Worm (Caenorhabditis elegans) whole organism, L4 larva: Measurements from ENCODE around the gene sur-5.

ENCODE experiments used
- D1046.2 ChIP-seq: fragments of 200-800 bp; sonication (Bioruptor generic); IDR thresholded peaks from 2 replicates; pipeline ENCODE4 v1.3.6; 2022; ENCODE audit warnings: missing genetic modification characterization, missing compliant biosample characterization
- F37D6.2 ChIP-seq: sonication (generic microtip); optimal IDR thresholded peaks from 2 replicates; lab custom pipeline; 2016; ENCODE audit warnings: mild to moderate bottlenecking, missing genetic modification characterization, missing compliant biosample characterization
- F44E2.7 ChIP-seq: fragments of 200-800 bp; sonication (Bioruptor generic); IDR thresholded peaks from 2 replicates; pipeline ENCODE4 v2.1.2; 2022; ENCODE audit warnings: missing genetic modification characterization, missing compliant biosample characterization
- F49E8.2 ChIP-seq: sonication (generic microtip); optimal IDR thresholded peaks from 2 replicates; lab custom pipeline; 2016; ENCODE audit warnings: missing compliant biosample characterization, mild to moderate bottlenecking, missing genetic modification characterization, borderline replicate concordance
- R02D3.7 ChIP-seq: fragments of 150-350 bp; sonication (generic microtip); optimal IDR thresholded peaks from 3 replicates; lab custom pipeline; 2014; ENCODE audit warnings: missing biosample characterization, missing genetic modification characterization
- T26A8.4 ChIP-seq: fragments of 200-800 bp; sonication (Bioruptor generic); IDR thresholded peaks from 2 replicates; pipeline ENCODE4 v1.3.6; 2022; ENCODE audit warnings: missing genetic modification characterization, missing compliant biosample characterization
- Y5F2A.4 ChIP-seq: fragments of 200-800 bp; sonication (Bioruptor generic); optimal IDR thresholded peaks from 2 replicates; lab custom pipeline; 2018; ENCODE audit warnings: mild to moderate bottlenecking, missing genetic modification characterization, missing compliant biosample characterization
- ZK337.2 ChIP-seq: fragments of 200-800 bp; sonication (Bioruptor generic); IDR thresholded peaks from 2 replicates; pipeline ENCODE4 v1.3.6; 2022; ENCODE audit warnings: missing genetic modification reagents, missing genetic modification characterization, missing compliant biosample characterization
- ZK546.5 ChIP-seq, 2 experiments: sonication (generic microtip); optimal IDR thresholded peaks; 2 replicates each; lab custom pipeline; 2017; ENCODE audit warnings: missing biosample characterization in 2 of 2, missing genetic modification characterization in 2 of 2
- aly-2 ChIP-seq: sonication (generic microtip); optimal IDR thresholded peaks from 2 replicates; lab custom pipeline; 2018; ENCODE audit warnings: missing biosample characterization, missing genetic modification characterization
- ceh-20 ChIP-seq: fragments of 200-800 bp; sonication (Bioruptor generic); IDR thresholded peaks from 2 replicates; pipeline ENCODE4 v1.3.6; 2022; ENCODE audit warnings: missing genetic modification reagents, missing genetic modification characterization, missing compliant biosample characterization
- ceh-82 ChIP-seq: sonication (generic microtip); optimal IDR thresholded peaks from 2 replicates; lab custom pipeline; 2017; ENCODE audit warnings: missing biosample characterization, missing genetic modification characterization
- ces-1 ChIP-seq: fragments of 150-350 bp; sonication (generic microtip); optimal IDR thresholded peaks from 4 replicates; lab custom pipeline; 2014; ENCODE audit warnings: missing biosample characterization, missing genetic modification reagents, missing genetic modification characterization
- daf-16 ChIP-seq, 3 experiments: sonication (generic microtip); optimal IDR thresholded peaks; 2 replicates each; lab custom pipeline; 2016 to 2017; ENCODE audit warnings: missing genetic modification characterization in 3 of 3, missing genetic modification reagents in 3 of 3, mild to moderate bottlenecking in 2 of 3, missing compliant biosample characterization in 2 of 3, missing biosample characterization in 1 of 3, moderate library complexity in 1 of 3
- daf-19 ChIP-seq: fragments of 200-800 bp; sonication (Bioruptor generic); conservative IDR thresholded peaks from 2 replicates; pipeline ENCODE4 v1.3.6; 2022; ENCODE audit warnings: missing genetic modification characterization, missing compliant biosample characterization
- dmd-6 ChIP-seq: fragments of 200-800 bp; sonication (Bioruptor generic); IDR thresholded peaks from 2 replicates; pipeline ENCODE4 v1.3.6; 2022; ENCODE audit warnings: missing genetic modification reagents, missing genetic modification characterization, missing compliant biosample characterization
- dpl-1 ChIP-seq: fragments of 150-350 bp; optimal IDR thresholded peaks from 2 replicates; lab custom pipeline; 2014; ENCODE audit warnings: missing biosample characterization, missing genetic modification reagents, missing genetic modification characterization
- egl-43 ChIP-seq: fragments of 200-800 bp; sonication (Bioruptor generic); IDR thresholded peaks from 2 replicates; pipeline ENCODE4 v1.3.6; 2022; ENCODE audit warnings: missing genetic modification reagents, missing genetic modification characterization, missing compliant biosample characterization
- fos-1 ChIP-seq: fragments of 150-350 bp; optimal IDR thresholded peaks from 2 replicates; lab custom pipeline; 2014; ENCODE audit warnings: missing biosample characterization, missing genetic modification characterization
- gei-8 ChIP-seq: fragments of 200-800 bp; sonication (Bioruptor generic); optimal IDR thresholded peaks from 2 replicates; lab custom pipeline; 2018; ENCODE audit warnings: mild to moderate bottlenecking, missing genetic modification characterization, missing compliant biosample characterization
- hif-1 ChIP-seq, 2 experiments: sonication (generic microtip); optimal IDR thresholded peaks; 2 replicates each; lab custom pipeline; 2016 to 2017; ENCODE audit warnings: missing compliant biosample characterization in 2 of 2, missing genetic modification characterization in 2 of 2, missing genetic modification reagents in 2 of 2, missing genotype in 2 of 2, mild to moderate bottlenecking in 1 of 2
- hlh-11 ChIP-seq: fragments of 200-800 bp; sonication (Bioruptor generic); optimal IDR thresholded peaks from 2 replicates; lab custom pipeline; 2018; ENCODE audit warnings: mild to moderate bottlenecking, missing genetic modification characterization, missing compliant biosample characterization
- hlh-30 ChIP-seq: sonication (generic microtip); optimal IDR thresholded peaks from 2 replicates; lab custom pipeline; 2017; ENCODE audit warnings: antibody characterized with exemption, mild to moderate bottlenecking, missing genetic modification characterization, missing compliant biosample characterization; ENCODE audit not compliant: insufficient read depth
- hmg-1.1 ChIP-seq: fragments of 200-800 bp; sonication (Bioruptor generic); IDR thresholded peaks from 2 replicates; pipeline ENCODE4 v1.3.6; 2022; ENCODE audit warnings: missing genetic modification reagents, missing genetic modification characterization, missing compliant biosample characterization
- jun-1 ChIP-seq: fragments of 150-350 bp; optimal IDR thresholded peaks from 2 replicates; lab custom pipeline; 2014; ENCODE audit warnings: missing biosample characterization, missing genetic modification reagents, missing genetic modification characterization
- lim-7 ChIP-seq: fragments of 200-800 bp; sonication (Bioruptor generic); IDR thresholded peaks from 2 replicates; pipeline ENCODE4 v1.3.6; 2022; ENCODE audit warnings: missing genetic modification characterization, missing compliant biosample characterization
- lin-1 ChIP-seq: fragments of 200-800 bp; sonication (Bioruptor generic); IDR thresholded peaks from 2 replicates; pipeline ENCODE4 v1.3.6; 2022; ENCODE audit warnings: missing genetic modification reagents, missing genetic modification characterization, missing compliant biosample characterization
- lin-13 ChIP-seq: fragments of 150-350 bp; optimal IDR thresholded peaks from 2 replicates; lab custom pipeline; 2014; ENCODE audit warnings: missing biosample characterization, missing genetic modification reagents, missing genetic modification characterization
- lin-38 ChIP-seq: fragments of 200-800 bp; sonication (Bioruptor generic); IDR thresholded peaks from 2 replicates; pipeline ENCODE4 v1.3.6; 2022; ENCODE audit warnings: missing genetic modification reagents, missing genetic modification characterization, missing compliant biosample characterization
- lin-39 ChIP-seq: fragments of 150-350 bp; optimal IDR thresholded peaks from 2 replicates; lab custom pipeline; 2014; ENCODE audit warnings: missing biosample characterization, missing genetic modification reagents, missing genetic modification characterization
- lir-3 ChIP-seq: sonication (generic microtip); optimal IDR thresholded peaks from 2 replicates; lab custom pipeline; 2016; ENCODE audit warnings: mild to moderate bottlenecking, missing genetic modification characterization, missing compliant biosample characterization
- lsy-2 ChIP-seq, 2 experiments: fragments of 150-350 bp in 1 of 2; sonication (generic microtip) in 1 of 2; optimal IDR thresholded peaks; 2 replicates each; lab custom pipeline; 2014 to 2017; ENCODE audit warnings: missing biosample characterization in 2 of 2, missing genetic modification characterization in 2 of 2
- mdl-1 ChIP-seq, 2 experiments: fragments of 150-350 bp in 1 of 2; sonication (generic microtip) in 1 of 2; optimal IDR thresholded peaks; 2 replicates each; lab custom pipeline; 2014 to 2017; ENCODE audit warnings: missing biosample characterization in 2 of 2, missing genetic modification characterization in 2 of 2
- mxl-3 ChIP-seq: fragments of 200-800 bp; sonication (Bioruptor generic); optimal IDR thresholded peaks from 2 replicates; lab custom pipeline; 2018; ENCODE audit warnings: mild to moderate bottlenecking, missing genetic modification characterization, missing compliant biosample characterization
- nhr-10 ChIP-seq: fragments of 150-350 bp; optimal IDR thresholded peaks from 2 replicates; lab custom pipeline; 2014; ENCODE audit warnings: missing biosample characterization, missing genetic modification characterization
- nhr-102 ChIP-seq: sonication (generic microtip); optimal IDR thresholded peaks from 2 replicates; lab custom pipeline; 2016; ENCODE audit warnings: mild to moderate bottlenecking, missing genetic modification characterization, moderate library complexity, missing compliant biosample characterization
- nhr-237 ChIP-seq: sonication (generic microtip); optimal IDR thresholded peaks from 2 replicates; lab custom pipeline; 2017; ENCODE audit warnings: missing biosample characterization, missing genetic modification characterization
- nhr-25 ChIP-seq: sonication (generic microtip); optimal IDR thresholded peaks from 2 replicates; lab custom pipeline; 2017; ENCODE audit warnings: missing genetic modification characterization, mild to moderate bottlenecking, missing compliant biosample characterization, antibody characterized with exemption, moderate library complexity, borderline replicate concordance; ENCODE audit not compliant: insufficient read depth
- pha-4 ChIP-seq, 2 experiments: fragments of 150-350 bp in 1 of 2; fragments of 200-800 bp in 1 of 2; sonication (Bioruptor generic) in 1 of 2; IDR thresholded peaks in 1 of 2; optimal IDR thresholded peaks in 1 of 2; 2 replicates each; pipeline versions ENCODE4 v1.3.6 to Lab custom; 2014 to 2022; ENCODE audit warnings: missing genetic modification characterization in 2 of 2, missing genetic modification reagents in 2 of 2, missing biosample characterization in 1 of 2, missing compliant biosample characterization in 1 of 2
- pqm-1 ChIP-seq: sonication (generic microtip); optimal IDR thresholded peaks from 2 replicates; lab custom pipeline; 2017; ENCODE audit warnings: missing biosample characterization, missing genetic modification characterization
- skn-1 ChIP-seq: fragments of 150-350 bp; optimal IDR thresholded peaks from 2 replicates; lab custom pipeline; 2014; ENCODE audit warnings: missing biosample characterization, missing genetic modification characterization
- spr-1 ChIP-seq: sonication (generic microtip); optimal IDR thresholded peaks from 2 replicates; lab custom pipeline; 2016; ENCODE audit warnings: mild to moderate bottlenecking, missing genetic modification characterization, missing compliant biosample characterization
- tag-97 ChIP-seq: fragments of 200-800 bp; sonication (Bioruptor generic); IDR thresholded peaks from 2 replicates; pipeline ENCODE4 v1.3.6; 2022; ENCODE audit warnings: missing genetic modification characterization, missing compliant biosample characterization
- unc-130 ChIP-seq: sonication (generic microtip); optimal IDR thresholded peaks from 2 replicates; lab custom pipeline; 2016; ENCODE audit warnings: missing genetic modification reagents, missing genetic modification characterization, missing compliant biosample characterization
- unc-39 ChIP-seq: sonication (generic microtip); optimal IDR thresholded peaks from 2 replicates; lab custom pipeline; 2017; ENCODE audit warnings: missing biosample characterization, missing genetic modification characterization
- unc-62 ChIP-seq, 3 experiments: fragments of 150-350 bp in 1 of 3; sonication (generic microtip); optimal IDR thresholded peaks in 2 of 3; peaks in 1 of 3; 1 replicate in 1 of 3; 2 replicates in 2 of 3; lab custom pipeline; 2014 to 2017; ENCODE audit warnings: missing biosample characterization in 3 of 3, missing genetic modification characterization in 3 of 3, missing genetic modification reagents in 3 of 3, missing genotype in 1 of 3
- vab-7 ChIP-seq: fragments of 200-800 bp; sonication (Bioruptor generic); IDR thresholded peaks from 2 replicates; pipeline ENCODE4 v1.3.6; 2022; ENCODE audit warnings: missing genetic modification reagents, missing genetic modification characterization, missing compliant biosample characterization

sur-5 gene

ce11 chrX:7316485-7317391, 11.4 kb upstream of the sur-5 start, which contains the start of the genes spp-2 and spp-6 (continued):
- no peak for TF ChIP-seq lim-7 (GFP tag; lab: Robert Waterston, UW)
- no peak for TF ChIP-seq daf-16 (GFP tag; optimal IDR thresholded peaks at IDR 0.05; lab: Kevin White, UChicago)
- TF ChIP-seq daf-16 (tag; optimal IDR thresholded peaks at IDR 0.05; lab: Kevin White, UChicago), result peak; percentile 89
- TF ChIP-seq R02D3.7 (tag; lab: Kevin White, UChicago), result no peak
- TF ChIP-seq lin-38, result no peak
- no peak for TF ChIP-seq lir-3
- TF ChIP-seq pha-4 (GFP tag; IDR thresholded peaks at IDR 0.05; lab: Robert Waterston, UW), result peak; percentile 16; the same call in 1 of the 2 replicates
- no peak for TF ChIP-seq pha-4 (tag; optimal IDR thresholded peaks at IDR 0.05; lab: Kevin White, UChicago)
- no peak for TF ChIP-seq skn-1 (tag; lab: Kevin White, UChicago)
- TF ChIP-seq F37D6.2 (tag; lab: Kevin White, UChicago), result no peak
- TF ChIP-seq nhr-25 (tag; lab: Kevin White, UChicago), result no peak
- no peak for TF ChIP-seq hmg-1.1
- TF ChIP-seq lin-39 (tag; lab: Kevin White, UChicago), result no peak
- TF ChIP-seq lsy-2 (tag; optimal IDR thresholded peaks at IDR 0.05; lab: Kevin White, UChicago), result no peak
- no peak for TF ChIP-seq unc-130 (GFP tag; lab: Kevin White, UChicago)
- no peak for TF ChIP-seq Y5F2A.4 (GFP tag; lab: Kevin White, UChicago)
- TF ChIP-seq jun-1, result no peak
- TF ChIP-seq ceh-20 (GFP tag; lab: Robert Waterston, UW), result peak; percentile 55; the same call in 1 of the 2 replicates
- no peak for TF ChIP-seq mxl-3 (GFP tag; lab: Kevin White, UChicago)
- no peak for TF ChIP-seq nhr-237 (tag; lab: Kevin White, UChicago)
- TF ChIP-seq D1046.2, result no peak
- no peak for TF ChIP-seq fos-1 (tag; lab: Kevin White, UChicago)
- no peak for TF ChIP-seq hlh-30 (tag; lab: Kevin White, UChicago)
- no peak for TF ChIP-seq ces-1 (GFP tag; lab: Kevin White, UChicago)
- TF ChIP-seq T26A8.4 (GFP tag; lab: Robert Waterston, UW), result peak; percentile 63; the same call in 1 of the 2 replicates
- no peak for TF ChIP-seq lin-13
- TF ChIP-seq dpl-1 (GFP tag; lab: Kevin White, UChicago), result no peak
- TF ChIP-seq gei-8, result no peak
- no peak for TF ChIP-seq mdl-1 (tag; optimal IDR thresholded peaks at IDR 0.05; lab: Kevin White, UChicago)
- TF ChIP-seq spr-1, result no peak
- no peak for TF ChIP-seq daf-19 (GFP tag; lab: Robert Waterston, UW)
- TF ChIP-seq tag-97, result no peak
- TF ChIP-seq F49E8.2 (tag; lab: Kevin White, UChicago), result no peak
- peak; percentile 12 for TF ChIP-seq nhr-10
- TF ChIP-seq ceh-82, result no peak
- no peak for TF ChIP-seq F44E2.7 (GFP tag; lab: Robert Waterston, UW)
- no peak for TF ChIP-seq unc-39 (tag; lab: Kevin White, UChicago)
- peak in 1 of 2 experiments; percentile 88 for TF ChIP-seq unc-62 (GFP tag; optimal IDR thresholded peaks at IDR 0.05 in 1 of 2; lab: Kevin White, UChicago)
- no peak for TF ChIP-seq unc-62 (tag; optimal IDR thresholded peaks at IDR 0.05; lab: Kevin White, UChicago)
- no peak for TF ChIP-seq egl-43
- peak; percentile 10 for TF ChIP-seq nhr-102
- TF ChIP-seq dmd-6 (GFP tag; lab: Robert Waterston, UW), result peak; percentile 76
- no peak for TF ChIP-seq vab-7
- no peak for TF ChIP-seq aly-2 (tag; lab: Kevin White, UChicago)
- TF ChIP-seq ZK337.2 (GFP tag; lab: Robert Waterston, UW), result no peak
- TF ChIP-seq lin-1 (GFP tag; lab: Robert Waterston, UW), result no peak
- TF ChIP-seq ZK546.5 (tag; optimal IDR thresholded peaks at IDR 0.05; lab: Kevin White, UChicago), result no peak
- no peak for TF ChIP-seq hif-1 (tag; optimal IDR thresholded peaks at IDR 0.05; lab: Kevin White, UChicago)
- TF ChIP-seq pqm-1, result peak; percentile 96
- peak; percentile 65 for TF ChIP-seq hlh-11 (tag; lab: Kevin White, UChicago)
